Worm (Caenorhabditis elegans) whole organism, early embryonic: Measurements from ENCODE around the gene F45D3.1.

Source experiments
- B0310.2 ChIP-seq: sonication (generic microtip); optimal IDR thresholded peaks from 2 replicates; lab custom pipeline; 2016; ENCODE audit warnings: mild to moderate bottlenecking, missing genetic modification characterization, missing compliant biosample characterization
- F13C5.2 ChIP-seq: sonication (generic microtip); optimal IDR thresholded peaks from 2 replicates; lab custom pipeline; 2017; ENCODE audit warnings: mild to moderate bottlenecking, missing genetic modification characterization, inconsistent platforms, missing compliant biosample characterization
- aly-1 ChIP-seq: sonication (generic microtip); optimal IDR thresholded peaks from 2 replicates; lab custom pipeline; 2016; ENCODE audit warnings: missing genetic modification characterization, missing compliant biosample characterization
- ama-1 ChIP-seq: fragments of 150-350 bp; optimal IDR thresholded peaks from 2 replicates; lab custom pipeline; 2014
- ceh-13 ChIP-seq: fragments of 200-800 bp; sonication (Bioruptor generic); optimal IDR thresholded peaks from 2 replicates; lab custom pipeline; 2018; ENCODE audit warnings: mild to moderate bottlenecking, missing genetic modification characterization, missing compliant biosample characterization
- ceh-36 ChIP-seq: sonication (generic microtip); optimal IDR thresholded peaks from 2 replicates; lab custom pipeline; 2016; ENCODE audit warnings: missing genetic modification characterization, inconsistent platforms, missing compliant biosample characterization
- ets-7 ChIP-seq: sonication (generic microtip); optimal IDR thresholded peaks from 2 replicates; lab custom pipeline; 2016; ENCODE audit warnings: missing genotype, missing genetic modification characterization, missing compliant biosample characterization
- flt-1 ChIP-seq: fragments of 200-800 bp; sonication (Bioruptor generic); IDR thresholded peaks from 2 replicates; pipeline ENCODE4 v1.3.6; 2022; ENCODE audit warnings: missing genetic modification characterization, missing compliant biosample characterization
- hmbx-1 ChIP-seq: sonication (generic microtip); optimal IDR thresholded peaks from 2 replicates; lab custom pipeline; 2016; ENCODE audit warnings: mild to moderate bottlenecking, missing genetic modification characterization, missing compliant biosample characterization
- hmg-4 ChIP-seq: fragments of 200-800 bp; sonication (Bioruptor generic); optimal IDR thresholded peaks from 2 replicates; lab custom pipeline; 2018; ENCODE audit warnings: mild to moderate bottlenecking, missing genetic modification characterization, missing compliant biosample characterization
- hnd-1 ChIP-seq: sonication (generic microtip); optimal IDR thresholded peaks from 2 replicates; lab custom pipeline; 2016; ENCODE audit warnings: missing genetic modification characterization, missing compliant biosample characterization
- pes-1 ChIP-seq: fragments of 200-800 bp; sonication (Bioruptor generic); IDR thresholded peaks from 2 replicates; pipeline ENCODE4 v1.3.6; 2022; ENCODE audit warnings: missing genetic modification reagents, missing genetic modification characterization, missing compliant biosample characterization
- scrt-1 ChIP-seq: fragments of 200-800 bp; sonication (Bioruptor generic); IDR thresholded peaks from 2 replicates; pipeline ENCODE4 v1.3.6; 2022; ENCODE audit warnings: missing genetic modification characterization, missing compliant biosample characterization
- sea-1 ChIP-seq: fragments of 200-800 bp; sonication (Bioruptor generic); conservative IDR thresholded peaks from 2 replicates; pipeline ENCODE4 v1.3.6; 2022; ENCODE audit warnings: missing genetic modification characterization, missing compliant biosample characterization
- tbx-11 ChIP-seq: fragments of 200-800 bp; sonication (Bioruptor generic); IDR thresholded peaks from 2 replicates; pipeline ENCODE4 v1.3.6; 2022; ENCODE audit warnings: missing genetic modification characterization, missing compliant biosample characterization
- tbx-37 ChIP-seq: fragments of 200-800 bp; sonication (Bioruptor generic); conservative IDR thresholded peaks from 2 replicates; pipeline ENCODE4 v1.3.6; 2022; ENCODE audit warnings: missing genetic modification reagents, missing genetic modification characterization, missing compliant biosample characterization
- tra-4 ChIP-seq: sonication (generic microtip); optimal IDR thresholded peaks from 2 replicates; lab custom pipeline; 2017; ENCODE audit warnings: missing genetic modification characterization, missing compliant biosample characterization

Gene F45D3.1

DNA sequence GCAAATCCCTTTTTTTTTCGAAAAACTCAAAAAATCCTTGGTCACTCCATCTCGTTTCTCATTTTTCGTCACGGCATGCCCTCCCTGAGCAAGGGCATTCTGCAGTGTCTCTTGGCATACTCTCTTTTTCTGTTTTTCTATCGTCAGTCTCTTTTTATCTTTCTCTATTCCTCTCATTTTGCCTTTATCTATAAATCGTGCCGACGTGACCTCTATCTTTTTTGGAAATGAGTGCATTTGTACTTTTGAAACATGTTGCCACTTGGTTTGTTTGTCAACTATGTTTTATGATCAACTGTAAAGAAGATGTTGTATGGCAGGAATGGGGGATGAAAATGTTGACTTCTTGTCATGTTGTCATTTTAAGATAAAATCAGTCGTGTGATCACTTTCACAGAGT lies 2.1 kb downstream of the F45D3.1 start:
- no peak for TF ChIP-seq B0310.2 (tag; lab: Kevin White, UChicago)
- TF ChIP-seq ceh-13 (GFP tag; lab: Kevin White, UChicago) = no peak
- no peak for TF ChIP-seq hmbx-1 (tag; lab: Kevin White, UChicago)

DNA sequence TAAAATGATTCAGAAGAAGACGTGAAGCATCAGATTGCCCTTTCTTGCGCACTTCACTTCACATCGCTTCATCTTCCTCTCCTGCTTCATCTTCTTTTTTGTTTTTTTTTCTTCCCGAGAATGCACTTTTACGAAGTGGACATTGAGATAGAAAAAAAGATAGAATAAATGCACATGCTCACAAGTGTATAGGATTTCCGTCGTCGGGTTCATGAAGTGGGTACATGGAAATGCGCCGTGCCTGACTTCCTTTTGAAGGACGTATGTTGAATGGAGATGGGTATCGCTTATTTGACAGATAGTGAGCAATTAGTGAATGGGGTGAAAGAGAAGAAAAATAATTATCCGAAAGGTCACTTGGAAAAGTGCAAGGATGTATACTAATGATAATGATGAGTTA lies 3.3 kb downstream of the F45D3.1 start:
- TF ChIP-seq aly-1 (tag; lab: Kevin White, UChicago) (no peak), ets-7 (tag; lab: Kevin White, UChicago) (no peak), B0310.2 (tag; lab: Kevin White, UChicago) (no peak), hnd-1 (no peak), pes-1 (GFP tag; lab: Robert Waterston, UW) (no peak), tra-4 (tag; lab: Kevin White, UChicago) (no peak), F13C5.2 (no peak), ceh-13 (GFP tag; lab: Kevin White, UChicago) (no peak), hmg-4 (no peak), ama-1 (lab: Kevin White, UChicago) (no peak), flt-1 (GFP tag; lab: Robert Waterston, UW) (no peak)

DNA sequence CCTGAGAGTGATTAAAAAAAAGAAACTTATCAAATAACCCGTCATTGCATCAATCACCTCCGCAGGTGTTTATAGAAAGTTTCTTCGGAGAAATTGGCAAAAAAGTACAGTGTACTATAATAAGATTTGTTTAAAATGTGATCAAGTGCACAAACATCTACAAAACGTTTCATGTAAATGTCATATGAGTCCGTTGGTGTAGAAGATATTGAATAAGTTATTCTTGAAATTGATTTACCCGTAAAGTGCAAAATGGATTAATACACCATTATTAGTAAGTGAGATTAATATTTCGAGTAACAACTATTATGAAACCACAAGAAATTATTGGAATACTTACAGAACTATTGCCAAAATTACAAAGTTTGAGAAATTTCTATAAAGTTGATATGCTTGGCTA lies 4.2 kb downstream of the F45D3.1 start:
- TF ChIP-seq tbx-37 (GFP tag; lab: Robert Waterston, UW) (no peak), aly-1 (tag; lab: Kevin White, UChicago) (no peak), F13C5.2 (no peak), scrt-1 (no peak), B0310.2 (tag; lab: Kevin White, UChicago) (no peak), ets-7 (tag; lab: Kevin White, UChicago) (no peak), hnd-1 (no peak), tbx-11 (GFP tag; lab: Robert Waterston, UW) (no peak), ceh-13 (GFP tag; lab: Kevin White, UChicago) (no peak), ama-1 (lab: Kevin White, UChicago) (no peak), hmbx-1 (tag; lab: Kevin White, UChicago) (no peak), flt-1 (GFP tag; lab: Robert Waterston, UW) (no peak), sea-1 (GFP tag; lab: Robert Waterston, UW) (no peak), pes-1 (GFP tag; lab: Robert Waterston, UW) (no peak), ceh-36 (tag; lab: Kevin White, UChicago) (no peak), tra-4 (tag; lab: Kevin White, UChicago) (no peak), hmg-4 (no peak)

DNA sequence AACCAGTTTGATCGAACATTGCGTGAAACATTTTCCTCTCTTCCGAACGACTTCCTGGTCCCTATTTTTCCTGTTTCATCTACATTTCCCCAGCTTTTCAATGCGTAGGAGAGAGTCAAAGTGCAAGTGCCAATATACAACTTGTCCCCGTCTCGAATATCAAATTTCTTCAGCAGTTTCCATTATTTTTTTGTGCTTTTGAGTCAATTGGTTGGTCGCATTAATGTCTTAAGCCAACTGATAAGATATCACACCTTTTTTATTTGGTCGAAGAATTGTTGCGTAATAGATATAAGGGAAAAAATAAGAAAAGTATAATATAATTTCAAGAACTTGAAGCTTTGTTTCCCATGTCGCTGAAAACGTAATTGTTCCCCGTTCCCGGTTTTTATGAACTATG lies 5.5 kb downstream of the F45D3.1 start:
- TF ChIP-seq hmbx-1 (tag; lab: Kevin White, UChicago) (no peak), B0310.2 (tag; lab: Kevin White, UChicago) (no peak), flt-1 (GFP tag; lab: Robert Waterston, UW) (no peak), tbx-37 (GFP tag; lab: Robert Waterston, UW) (no peak), hmg-4 (no peak), ama-1 (lab: Kevin White, UChicago) (no peak), ets-7 (tag; lab: Kevin White, UChicago) (no peak), sea-1 (GFP tag; lab: Robert Waterston, UW) (no peak), ceh-13 (GFP tag; lab: Kevin White, UChicago) (no peak), aly-1 (tag; lab: Kevin White, UChicago) (no peak)

DNA sequence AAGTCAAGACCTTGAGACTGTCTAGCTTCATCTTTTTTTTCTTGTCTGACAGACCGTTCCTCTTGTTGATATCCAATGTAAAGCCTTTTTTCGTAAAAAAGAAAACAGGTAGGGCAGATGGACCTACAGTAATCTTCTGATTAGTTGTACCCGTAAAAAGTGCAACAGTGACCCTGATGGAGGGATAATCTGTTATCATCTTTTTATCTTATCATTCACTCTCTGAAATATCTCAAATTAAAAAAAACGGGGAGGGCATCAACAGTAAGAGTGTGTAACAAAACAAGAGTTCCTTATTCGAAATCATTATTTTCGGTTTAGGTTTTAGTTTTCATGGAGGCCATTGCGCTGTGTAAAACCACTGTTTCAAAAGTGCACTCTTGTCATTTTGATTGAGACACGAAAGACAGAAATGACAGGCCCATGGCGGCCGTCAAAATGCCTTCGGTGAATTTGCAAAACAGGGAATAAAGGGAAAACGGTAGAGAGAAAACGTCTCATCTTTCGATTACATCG lies 6.8 kb downstream of the F45D3.1 start:
- no peak for TF ChIP-seq B0310.2 (tag; lab: Kevin White, UChicago)
- no peak for TF ChIP-seq flt-1 (GFP tag; lab: Robert Waterston, UW)
- TF ChIP-seq aly-1 (tag; lab: Kevin White, UChicago) = no peak
- no peak for TF ChIP-seq tbx-37 (GFP tag; lab: Robert Waterston, UW)
- no peak for TF ChIP-seq ceh-13 (GFP tag; lab: Kevin White, UChicago)
- no peak for TF ChIP-seq F13C5.2
- TF ChIP-seq tra-4 (tag; lab: Kevin White, UChicago) = no peak
- no peak for TF ChIP-seq ama-1 (lab: Kevin White, UChicago)
- no peak for TF ChIP-seq ceh-36 (tag; lab: Kevin White, UChicago)
- no peak for TF ChIP-seq scrt-1
- no peak for TF ChIP-seq hmbx-1 (tag; lab: Kevin White, UChicago)
- TF ChIP-seq sea-1 (GFP tag; lab: Robert Waterston, UW) = no peak
- TF ChIP-seq tbx-11 (GFP tag; lab: Robert Waterston, UW) = no peak
- no peak for TF ChIP-seq pes-1 (GFP tag; lab: Robert Waterston, UW)
- TF ChIP-seq hnd-1 = no peak
- no peak for TF ChIP-seq hmg-4
- no peak for TF ChIP-seq ets-7 (tag; lab: Kevin White, UChicago)

DNA sequence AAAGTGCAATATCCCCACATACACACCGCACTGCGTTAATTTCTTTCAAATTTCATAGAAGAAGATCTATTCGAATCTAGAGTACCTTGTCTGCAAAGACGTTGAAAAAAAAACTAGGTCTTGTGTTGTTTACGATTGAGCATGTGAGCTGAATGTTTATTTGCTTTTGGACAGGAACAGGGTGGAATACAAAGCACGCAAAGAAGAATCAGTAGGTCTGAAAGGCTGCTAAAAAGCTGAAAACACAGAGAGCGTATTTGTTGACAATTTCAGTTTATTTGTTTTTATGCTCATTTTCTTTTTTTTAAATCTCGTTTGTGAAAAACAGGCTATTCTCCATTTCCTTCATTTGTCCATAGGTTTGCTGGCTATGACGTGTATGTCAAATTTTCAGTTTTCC lies 8.1 kb downstream of the F45D3.1 start:
- TF ChIP-seq ama-1 (lab: Kevin White, UChicago) = no peak
- no peak for TF ChIP-seq hmbx-1 (tag; lab: Kevin White, UChicago)
- TF ChIP-seq tra-4 (tag; lab: Kevin White, UChicago) = no peak
- TF ChIP-seq ets-7 (tag; lab: Kevin White, UChicago) = no peak
- TF ChIP-seq scrt-1 = no peak
- TF ChIP-seq flt-1 (GFP tag; lab: Robert Waterston, UW) = no peak
- TF ChIP-seq B0310.2 (tag; lab: Kevin White, UChicago) = no peak
- no peak for TF ChIP-seq sea-1 (GFP tag; lab: Robert Waterston, UW)
- TF ChIP-seq F13C5.2 = no peak
- no peak for TF ChIP-seq ceh-36 (tag; lab: Kevin White, UChicago)
- no peak for TF ChIP-seq ceh-13 (GFP tag; lab: Kevin White, UChicago)
- no peak for TF ChIP-seq pes-1 (GFP tag; lab: Robert Waterston, UW)

DNA sequence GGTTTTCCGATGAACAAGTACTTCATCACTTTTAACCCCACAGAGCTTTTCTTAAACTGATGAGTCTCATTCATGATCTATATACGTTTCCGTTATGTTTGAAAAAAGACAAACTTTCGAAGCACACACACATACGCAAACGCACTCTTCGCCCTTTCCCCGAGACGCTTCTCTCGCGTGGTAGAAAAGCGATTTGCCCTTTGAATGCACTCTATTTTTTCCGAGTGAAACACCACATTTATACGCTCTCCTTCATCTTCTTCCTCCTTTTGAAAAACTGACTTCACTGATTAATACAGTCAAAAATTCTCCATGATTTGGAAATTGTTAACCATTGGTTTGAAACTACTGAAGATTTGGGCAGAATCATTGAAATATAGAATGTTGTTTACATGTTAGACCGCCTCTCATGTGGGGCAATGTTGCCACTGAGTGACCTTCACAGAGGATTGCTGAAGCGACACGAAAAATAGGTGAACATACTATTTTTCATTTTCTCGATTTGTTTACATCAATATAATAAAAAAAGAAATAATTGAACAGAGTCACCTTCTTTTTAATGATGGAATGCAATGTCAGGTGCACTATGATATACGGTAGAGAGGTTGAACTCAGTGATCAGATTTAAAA lies 9.7 kb downstream of the F45D3.1 start:
- TF ChIP-seq scrt-1 (no peak), hmg-4 (no peak), ceh-36 (tag; lab: Kevin White, UChicago) (no peak), pes-1 (GFP tag; lab: Robert Waterston, UW) (no peak), tbx-11 (GFP tag; lab: Robert Waterston, UW) (no peak), flt-1 (GFP tag; lab: Robert Waterston, UW) (no peak), ceh-13 (GFP tag; lab: Kevin White, UChicago) (no peak), hnd-1 (no peak), ets-7 (tag; lab: Kevin White, UChicago) (no peak), tra-4 (tag; lab: Kevin White, UChicago) (no peak), aly-1 (tag; lab: Kevin White, UChicago) (no peak), ama-1 (lab: Kevin White, UChicago) (no peak), hmbx-1 (tag; lab: Kevin White, UChicago) (no peak), B0310.2 (tag; lab: Kevin White, UChicago) (no peak), tbx-37 (GFP tag; lab: Robert Waterston, UW) (no peak), sea-1 (GFP tag; lab: Robert Waterston, UW) (no peak; the same call in 1 of the 2 replicates), F13C5.2 (no peak)
